Worm (Caenorhabditis elegans): ENCODE measurements around the gene pqn-96.
A peak's percentile ranks its signal among the peaks of the same experiment; 100 is the strongest.

The pqn-96 gene

ce11 chrIII:8425076-8425475 is 14.1 kb downstream of the pqn-96 start (continued):
- TF ChIP-seq rec-8 (tag; optimal IDR thresholded peaks at IDR 0.05) (no peak), ceh-27 (GFP tag; optimal IDR thresholded peaks at IDR 0.05) (peak; percentile 49), bed-1 (GFP tag; IDR thresholded peaks at IDR 0.05) (no peak)

ce11 chrIII:8417968-8418267 is 21.3 kb downstream of the pqn-96 start, which contains the start of gene sor-1:
Gene sor-1 (plus strand): TSS chrIII:8418168.
- TF ChIP-seq lin-26 (GFP tag; IDR thresholded peaks at IDR 0.05) (no peak), madf-10 (tag; optimal IDR thresholded peaks at IDR 0.05) (no peak), tbx-9 (tag; optimal IDR thresholded peaks at IDR 0.05; ENCODE audit: borderline replicate concordance) (no peak), Y79H2A.3 (GFP tag; conservative IDR thresholded peaks at IDR 0.05) (no peak)

ce11 chrIII:8417192-8417967 is 21.8 kb downstream of the pqn-96 start:
- peak; percentile 34; the same call in 1 of the 2 replicates for TF ChIP-seq pbrm-1 (GFP tag; IDR thresholded peaks at IDR 0.05)
- TF ChIP-seq F22D6.2 (tag; optimal IDR thresholded peaks at IDR 0.05) = no peak
- TF ChIP-seq ets-4 (GFP tag; optimal IDR thresholded peaks at IDR 0.05) = peak; percentile 64
- peak; percentile 66 for TF ChIP-seq C06A6.2 (GFP tag; conservative IDR thresholded peaks at IDR 0.05)
- peak; percentile 53; the same call in 1 of the 2 replicates for TF ChIP-seq ekl-4 (GFP tag; IDR thresholded peaks at IDR 0.05)
- TF ChIP-seq attf-6 (GFP tag; IDR thresholded peaks at IDR 0.05) = no peak
- TF ChIP-seq F10E7.11 (tag; optimal IDR thresholded peaks at IDR 0.05) = peak; percentile 45
- peak; percentile 63 for TF ChIP-seq ceh-79 (tag; optimal IDR thresholded peaks at IDR 0.05)
- TF ChIP-seq ztf-18 (tag; optimal IDR thresholded peaks at IDR 0.05) = peak; percentile 69
- peak; percentile 95 for TF ChIP-seq zfh-2 (GFP tag; conservative IDR thresholded peaks at IDR 0.05)
- TF ChIP-seq K11D2.4 (GFP tag; IDR thresholded peaks at IDR 0.05) = peak; percentile 62; the same call in 1 of the 2 replicates
- no peak for TF ChIP-seq madf-8 (GFP tag; conservative IDR thresholded peaks at IDR 0.05)
- peak; percentile 80 for TF ChIP-seq ztf-3 (GFP tag; optimal IDR thresholded peaks at IDR 0.05)
- peak; percentile 79 for TF ChIP-seq atf-7 (tag; optimal IDR thresholded peaks at IDR 0.05)
- peak; percentile 61; the same call in 1 of the 2 replicates for TF ChIP-seq Y53G8AR.9 (GFP tag; conservative IDR thresholded peaks at IDR 0.05)
- TF ChIP-seq tbp1 (GFP tag; optimal IDR thresholded peaks at IDR 0.05) = peak; percentile 45
- peak; percentile 61; the same call in 1 of the 2 replicates for TF ChIP-seq let-526 (GFP tag; IDR thresholded peaks at IDR 0.05)
- no peak for TF ChIP-seq unc-130 (GFP tag; optimal IDR thresholded peaks at IDR 0.05)
- TF ChIP-seq athp-1 (tag; optimal IDR thresholded peaks at IDR 0.05) = peak; percentile 47
- peak; percentile 91 for TF ChIP-seq nhr-80 (tag; optimal IDR thresholded peaks at IDR 0.05)
- no peak for TF ChIP-seq hmg-20 (GFP tag; IDR thresholded peaks at IDR 0.05)
- TF ChIP-seq akir-1 (GFP tag; optimal IDR thresholded peaks at IDR 0.05) = peak; percentile 34
- no peak for TF ChIP-seq Y79H2A.3 (GFP tag; conservative IDR thresholded peaks at IDR 0.05)
- peak; percentile 73 for TF ChIP-seq mcd-1 (GFP tag; IDR thresholded peaks at IDR 0.05)
- TF ChIP-seq lin-26 (GFP tag; IDR thresholded peaks at IDR 0.05) = peak; percentile 91
- peak; percentile 70 for TF ChIP-seq tlf-1 (GFP tag; optimal IDR thresholded peaks at IDR 0.05)
- no peak; the same call in 1 of the 2 replicates for TF ChIP-seq cebp-1 (GFP tag; IDR thresholded peaks at IDR 0.05)
- peak; percentile 88 for TF ChIP-seq cebp-1 (tag; optimal IDR thresholded peaks at IDR 0.05)
- peak; percentile 54 for TF ChIP-seq gei-17 (GFP tag; optimal IDR thresholded peaks at IDR 0.05)
- TF ChIP-seq nfyb-1 (GFP tag; IDR thresholded peaks at IDR 0.05) = peak; percentile 99
- TF ChIP-seq dpl-1 (GFP tag; optimal IDR thresholded peaks at IDR 0.05) = no peak
- TF ChIP-seq lin-54 (GFP tag; optimal IDR thresholded peaks at IDR 0.05) = peak; percentile 62
- peak; percentile 66 for TF ChIP-seq lir-1 (GFP tag; conservative IDR thresholded peaks at IDR 0.05)
- no peak for TF ChIP-seq lag-1 (GFP tag; IDR thresholded peaks at IDR 0.05)
- 0 out of 2 replicates have a peak, but pooled peaks have one; percentile 29 for TF ChIP-seq madf-6 (GFP tag; IDR thresholded peaks at IDR 0.05)
- no peak for TF ChIP-seq nhr-179 (tag; optimal IDR thresholded peaks at IDR 0.05)
- peak; percentile 97 for TF ChIP-seq lin-40 (tag; optimal IDR thresholded peaks at IDR 0.05)
- TF ChIP-seq Y56A3A.18 (GFP tag; IDR thresholded peaks at IDR 0.05) = peak; percentile 73; the same call in 1 of the 2 replicates
- peak; percentile 82 for TF ChIP-seq repo-1 (tag; optimal IDR thresholded peaks at IDR 0.05)
